Worm (Caenorhabditis elegans) whole organism, L4 larva: ENCODE measurements around the gene fbxc-52.

ENCODE experiments used
- aly-2 ChIP-seq: sonication (generic microtip); optimal IDR thresholded peaks from 2 replicates; lab custom pipeline; 2018; ENCODE audit warnings: missing biosample characterization, missing genetic modification characterization
- ceh-82 ChIP-seq: sonication (generic microtip); optimal IDR thresholded peaks from 2 replicates; lab custom pipeline; 2017; ENCODE audit warnings: missing biosample characterization, missing genetic modification characterization
- ces-1 ChIP-seq: fragments of 150-350 bp; sonication (generic microtip); optimal IDR thresholded peaks from 4 replicates; lab custom pipeline; 2014; ENCODE audit warnings: missing biosample characterization, missing genetic modification reagents, missing genetic modification characterization
- dmd-8 ChIP-seq: fragments of 200-800 bp; sonication (Bioruptor generic); IDR thresholded peaks from 2 replicates; pipeline ENCODE4 v1.3.6; 2022; ENCODE audit warnings: missing genetic modification characterization, missing compliant biosample characterization
- jun-1 ChIP-seq: fragments of 150-350 bp; optimal IDR thresholded peaks from 2 replicates; lab custom pipeline; 2014; ENCODE audit warnings: missing biosample characterization, missing genetic modification reagents, missing genetic modification characterization
- mxl-3 ChIP-seq: fragments of 200-800 bp; sonication (Bioruptor generic); optimal IDR thresholded peaks from 2 replicates; lab custom pipeline; 2018; ENCODE audit warnings: mild to moderate bottlenecking, missing genetic modification characterization, missing compliant biosample characterization
- nhr-237 ChIP-seq: sonication (generic microtip); optimal IDR thresholded peaks from 2 replicates; lab custom pipeline; 2017; ENCODE audit warnings: missing biosample characterization, missing genetic modification characterization
- nhr-25 ChIP-seq: sonication (generic microtip); optimal IDR thresholded peaks from 2 replicates; lab custom pipeline; 2017; ENCODE audit warnings: missing genetic modification characterization, mild to moderate bottlenecking, missing compliant biosample characterization, antibody characterized with exemption, moderate library complexity, borderline replicate concordance; ENCODE audit not compliant: insufficient read depth
- nhr-28 ChIP-seq: fragments of 150-350 bp; optimal IDR thresholded peaks from 2 replicates; lab custom pipeline; 2014; ENCODE audit warnings: missing biosample characterization, missing genetic modification characterization
- nhr-6 ChIP-seq: fragments of 150-350 bp; optimal IDR thresholded peaks from 2 replicates; lab custom pipeline; 2014; ENCODE audit warnings: missing biosample characterization, missing genetic modification characterization
- pqm-1 ChIP-seq: sonication (generic microtip); optimal IDR thresholded peaks from 2 replicates; lab custom pipeline; 2017; ENCODE audit warnings: missing biosample characterization, missing genetic modification characterization
- rbr-2 ChIP-seq: sonication (generic microtip); optimal IDR thresholded peaks from 2 replicates; lab custom pipeline; 2016; ENCODE audit warnings: missing genotype, missing genetic modification characterization, missing compliant biosample characterization
- spr-3 ChIP-seq: fragments of 200-800 bp; sonication (Bioruptor generic); optimal IDR thresholded peaks from 2 replicates; lab custom pipeline; 2018; ENCODE audit warnings: mild to moderate bottlenecking, missing genetic modification characterization, missing compliant biosample characterization
- unc-39 ChIP-seq: sonication (generic microtip); optimal IDR thresholded peaks from 2 replicates; lab custom pipeline; 2017; ENCODE audit warnings: missing biosample characterization, missing genetic modification characterization

DNA sequence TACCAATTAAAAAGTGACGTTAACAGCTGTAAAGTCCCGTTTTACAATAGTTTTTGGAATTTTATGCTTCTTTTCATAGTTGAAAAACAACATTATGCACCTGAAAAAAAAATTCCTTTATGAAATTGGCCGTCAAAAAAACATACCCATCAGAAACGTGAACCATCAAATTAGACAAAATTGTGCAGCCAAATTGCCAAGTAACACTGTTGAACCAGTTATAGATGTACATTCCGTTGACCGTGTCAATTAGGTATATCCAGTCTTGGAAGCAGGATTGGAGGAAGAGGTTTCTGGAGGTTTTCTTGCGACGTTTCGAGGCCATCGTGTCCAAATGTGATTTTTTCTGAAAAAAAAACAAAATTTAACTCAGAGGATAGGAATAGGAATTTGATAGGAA, 47.7 kb upstream of the fbxc-52 start, which contains the start of gene srx-97:
- TF ChIP-seq ces-1 (GFP tag; lab: Kevin White, UChicago): no peak
- no peak for TF ChIP-seq nhr-25 (tag; lab: Kevin White, UChicago)
- TF ChIP-seq mxl-3: no peak
- TF ChIP-seq rbr-2 (tag; lab: Kevin White, UChicago): no peak
- no peak for TF ChIP-seq unc-39
- no peak for TF ChIP-seq nhr-28
- no peak for TF ChIP-seq ceh-82 (tag; lab: Kevin White, UChicago)
- no peak for TF ChIP-seq nhr-237
- TF ChIP-seq spr-3: no peak
- TF ChIP-seq pqm-1: no peak
- no peak for TF ChIP-seq nhr-6 (tag; lab: Kevin White, UChicago)
- TF ChIP-seq dmd-8 (GFP tag; lab: Robert Waterston, UW): no peak
- TF ChIP-seq aly-2 (tag; lab: Kevin White, UChicago): no peak
- TF ChIP-seq jun-1: no peak
